Fruit fly (Drosophila melanogaster): ENCODE results near the gene CG14269.

The CG14269 gene

dm6 chrX:3433646-3434097 lies 1.9 kb downstream of the CG14269 start (continued):
- TF ChIP-seq CG11294 (GFP tag; IDR thresholded peaks at IDR 0.05), result peak; percentile 76
- TF ChIP-seq CG3032 (tag; optimal IDR thresholded peaks at IDR 0.05), result peak; percentile 42
- TF ChIP-seq CG1621 (tag; optimal IDR thresholded peaks at IDR 0.05), result peak; percentile 58
- peak; percentile 97 for TF ChIP-seq CG11902 (GFP tag; optimal IDR thresholded peaks at IDR 0.05)
- peak; percentile 95 for TF ChIP-seq CG8319 (GFP tag; optimal IDR thresholded peaks at IDR 0.05)
- peak; percentile 96 for TF ChIP-seq CG31627 (GFP tag; optimal IDR thresholded peaks at IDR 0.05)
- peak; percentile 95 for TF ChIP-seq eg (GFP tag; IDR thresholded peaks at IDR 0.05)
- TF ChIP-seq CG8632 (GFP tag; optimal IDR thresholded peaks at IDR 0.05), result peak; percentile 93
- TF ChIP-seq Hr38 (GFP tag; optimal IDR thresholded peaks at IDR 0.05), result no peak
- peak; percentile 93 for TF ChIP-seq pdm3 (GFP tag; optimal IDR thresholded peaks at IDR 0.05)
- peak; percentile 95 for TF ChIP-seq CG7368 (GFP tag; optimal IDR thresholded peaks at IDR 0.05)
- TF ChIP-seq CG11762 (GFP tag; optimal IDR thresholded peaks at IDR 0.05; ENCODE audit: insufficient read depth), result peak; percentile 90
- peak; percentile 71 for TF ChIP-seq CG6854 (GFP tag; optimal IDR thresholded peaks at IDR 0.05)
- TF ChIP-seq CG6808 (GFP tag; optimal IDR thresholded peaks at IDR 0.05), result peak; percentile 80
- peak; percentile 95 for TF ChIP-seq CG3919 (GFP tag; optimal IDR thresholded peaks at IDR 0.05)
- peak; percentile 92 for TF ChIP-seq net (GFP tag; optimal IDR thresholded peaks at IDR 0.05)
- peak; percentile 81 for TF ChIP-seq CG32006 (GFP tag; optimal IDR thresholded peaks at IDR 0.05)

- TF ChIP-seq Eip75B (GFP tag; optimal IDR thresholded peaks at IDR 0.05) (peak; percentile 82), CG6792 (GFP tag; optimal IDR thresholded peaks at IDR 0.05) (peak; percentile 74), CG6163 (GFP tag; IDR thresholded peaks at IDR 0.05) (peak; percentile 94), CG11902 (GFP tag; optimal IDR thresholded peaks at IDR 0.05) (peak; percentile 85), Hr39 (GFP tag; optimal IDR thresholded peaks at IDR 0.05) (peak; percentile 87), fkh (GFP tag; optimal IDR thresholded peaks at IDR 0.05) (peak; percentile 32), eg (GFP tag; IDR thresholded peaks at IDR 0.05) (peak; percentile 90), esn (GFP tag; optimal IDR thresholded peaks at IDR 0.05) (peak; percentile 81), OdsH (GFP tag; optimal IDR thresholded peaks at IDR 0.05) (peak; percentile 86), CG8319 (GFP tag; optimal IDR thresholded peaks at IDR 0.05) (peak; percentile 86), Blimp-1 (GFP tag; optimal IDR thresholded peaks at IDR 0.05) (no peak), Lpt (GFP tag; optimal IDR thresholded peaks at IDR 0.05) (peak; percentile 80), CG8632 (GFP tag; optimal IDR thresholded peaks at IDR 0.05) (peak; percentile 77), dac (GFP tag; optimal IDR thresholded peaks at IDR 0.05) (peak; percentile 78), Hr38 (GFP tag; optimal IDR thresholded peaks at IDR 0.05) (no peak), Eip78C (GFP tag) (peak; percentile 96), CG3919 (GFP tag; optimal IDR thresholded peaks at IDR 0.05) (peak; percentile 90), Sox15 (GFP tag; optimal IDR thresholded peaks at IDR 0.05) (peak; percentile 81), Smox (GFP tag; optimal IDR thresholded peaks at IDR 0.05) (peak; percentile 66), salr (GFP tag; optimal IDR thresholded peaks at IDR 0.05) (peak; percentile 64 to 82), achi (GFP tag; optimal IDR thresholded peaks at IDR 0.05) (peak; percentile 80), CG6854 (GFP tag; optimal IDR thresholded peaks at IDR 0.05) (no peak), spab (GFP tag; optimal IDR thresholded peaks at IDR 0.05) (peak; percentile 71), vri (GFP tag; optimal IDR thresholded peaks at IDR 0.05) (peak; percentile 44), Met (GFP tag; optimal IDR thresholded peaks at IDR 0.05) (peak; percentile 50), CG1621 (tag; optimal IDR thresholded peaks at IDR 0.05) (peak; percentile 82), CG8119 (GFP tag; IDR thresholded peaks at IDR 0.05) (peak; percentile 88), CG31627 (GFP tag; optimal IDR thresholded peaks at IDR 0.05) (peak; percentile 84), ss (GFP tag; optimal IDR thresholded peaks at IDR 0.05) (peak; percentile 47 to 82), pdm3 (GFP tag; optimal IDR thresholded peaks at IDR 0.05) (peak; percentile 91), CG15336 (GFP tag; IDR thresholded peaks at IDR 0.05) (peak; percentile 86), Ets21C (GFP tag; optimal IDR thresholded peaks at IDR 0.05) (peak; percentile 73), svp (GFP tag) (peak; percentile 90), CG6276 (GFP tag; optimal IDR thresholded peaks at IDR 0.05) (peak; percentile 78), Gug (GFP tag; IDR thresholded peaks at IDR 0.05) (peak; percentile 84), CG3032 (tag; optimal IDR thresholded peaks at IDR 0.05) (peak; percentile 75), Hr4 (GFP tag; optimal IDR thresholded peaks at IDR 0.05) (peak; percentile 90), CG11762 (GFP tag; optimal IDR thresholded peaks at IDR 0.05; ENCODE audit: insufficient read depth) (peak; percentile 86), CG32006 (GFP tag; optimal IDR thresholded peaks at IDR 0.05) (peak; percentile 85), net (GFP tag; optimal IDR thresholded peaks at IDR 0.05) (peak; percentile 83), fd85E (GFP tag; optimal IDR thresholded peaks at IDR 0.05) (peak; percentile 70), CG9139 (GFP tag; optimal IDR thresholded peaks at IDR 0.05) (peak; percentile 62), CG10631 (GFP tag; optimal IDR thresholded peaks at IDR 0.05) (peak; percentile 78), fd59A (GFP tag; optimal IDR thresholded peaks at IDR 0.05) (peak; percentile 79)
Observed at dm6 chrX:3432928-3433327, 2.7 kb downstream of the CG14269 start.
